Worm (Caenorhabditis elegans): ENCODE measurements around the gene C09F12.2.

Gene C09F12.2

DNA sequence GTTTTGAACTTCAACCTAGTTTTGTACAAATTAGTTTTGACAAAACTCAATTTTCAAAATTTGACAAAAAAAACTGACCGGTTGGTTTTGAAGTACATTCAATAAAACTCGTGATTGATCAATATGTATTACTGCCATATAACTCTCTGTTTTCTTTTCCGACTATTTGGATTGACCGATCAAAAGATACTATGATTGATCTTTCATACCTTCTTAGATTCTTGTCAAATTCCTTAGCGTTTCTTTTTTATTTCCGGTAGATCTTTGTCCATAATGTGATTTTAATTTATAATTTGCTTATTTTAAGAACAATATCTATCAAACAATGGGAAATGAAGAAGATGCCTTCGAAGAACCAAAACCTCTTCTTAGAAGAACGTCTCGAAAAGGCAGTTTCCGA, 41.4 kb upstream of the C09F12.2 start, which contains the start of gene F58A3.3:
Gene F58A3.3, plus strand, starts transcription at position 301 of the 400 bp plus-strand sequence.
- no peak for TF ChIP-seq lir-3 (tag; optimal IDR thresholded peaks at IDR 0.05; ENCODE audit: poor library complexity)
- TF ChIP-seq elt-2 (tag; optimal IDR thresholded peaks at IDR 0.05) = no peak
- no peak for TF ChIP-seq hlh-17 (GFP tag; optimal IDR thresholded peaks at IDR 0.05; ENCODE audit: borderline replicate concordance)
- TF ChIP-seq aly-2 (tag; optimal IDR thresholded peaks at IDR 0.05) = no peak
- TF ChIP-seq elt-3 (tag; optimal IDR thresholded peaks at IDR 0.05) = no peak
- TF ChIP-seq zip-4 (GFP tag; optimal IDR thresholded peaks at IDR 0.05) = no peak
- TF ChIP-seq swsn-7 (tag; optimal IDR thresholded peaks at IDR 0.05) = no peak
- TF ChIP-seq ceh-88 (GFP tag; IDR thresholded peaks at IDR 0.05) = no peak
- TF ChIP-seq lin-14 (GFP tag; optimal IDR thresholded peaks at IDR 0.05) = peak; percentile 19
- peak; percentile 2 for TF ChIP-seq blmp-1 (tag; optimal IDR thresholded peaks at IDR 0.05)
- no peak for TF ChIP-seq alr-1 (tag; optimal IDR thresholded peaks at IDR 0.05; ENCODE audit: borderline replicate concordance)
- TF ChIP-seq sptf-1 (tag; optimal IDR thresholded peaks at IDR 0.05) = no peak
- no peak for TF ChIP-seq ztf-11 (tag; optimal IDR thresholded peaks at IDR 0.05)
- no peak for TF ChIP-seq irx-1 (tag; optimal IDR thresholded peaks at IDR 0.05)

DNA sequence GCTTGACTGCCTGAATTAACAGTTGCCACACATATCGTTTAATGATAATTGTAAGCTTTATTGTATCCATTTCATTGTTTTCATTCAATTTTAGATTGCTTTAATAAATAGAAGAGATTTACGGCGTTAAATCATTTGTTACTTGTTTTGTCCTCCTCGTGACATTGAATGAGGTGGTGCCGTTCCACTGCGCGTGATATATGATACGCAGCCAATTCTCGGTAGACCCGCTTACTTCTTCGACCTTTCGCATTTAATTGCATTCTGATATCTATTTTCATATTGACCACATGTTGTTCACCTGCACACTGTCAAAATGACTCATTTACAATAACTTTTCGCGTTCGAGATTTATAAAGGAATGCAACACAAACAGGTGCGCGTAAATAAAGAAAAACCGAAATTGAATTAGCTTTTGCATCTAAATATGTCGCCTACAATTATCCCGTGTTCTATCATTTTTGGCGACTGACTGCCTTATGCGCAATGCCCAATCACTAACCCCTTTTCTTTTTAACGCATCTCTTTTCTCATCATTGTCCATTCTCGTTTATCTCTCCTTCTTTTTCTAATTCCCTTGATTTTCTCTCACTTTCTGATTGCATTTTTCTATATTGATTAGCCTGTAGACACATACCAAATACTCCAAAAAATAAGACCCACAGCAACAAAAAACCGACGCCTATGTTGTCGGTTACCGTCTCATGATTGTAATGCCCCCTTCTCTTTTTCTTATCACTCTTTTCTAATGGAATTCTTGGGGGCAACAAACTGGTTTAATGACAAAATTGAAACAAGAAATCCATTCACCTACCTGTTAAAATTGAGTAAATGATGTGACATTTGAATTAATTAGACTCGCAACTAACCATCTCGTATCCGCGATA, 39.1 kb upstream of the C09F12.2 start:
- TF ChIP-seq grh-1 (GFP tag; IDR thresholded peaks at IDR 0.05) (peak; percentile 86), elt-3 (tag; optimal IDR thresholded peaks at IDR 0.05) (peak in 4 of 6 experiments; percentile 45 to 84 (median 74)), ceh-90 (tag; optimal IDR thresholded peaks at IDR 0.05) (no peak), nhr-12 (tag; optimal IDR thresholded peaks at IDR 0.05) (no peak), fkh-4 (tag; optimal IDR thresholded peaks at IDR 0.05; ENCODE audit: borderline replicate concordance) (no peak), fkh-8 (tag; optimal IDR thresholded peaks at IDR 0.05) (no peak), pqm-1 (tag; optimal IDR thresholded peaks at IDR 0.05) (no peak), lin-14 (GFP tag; optimal IDR thresholded peaks at IDR 0.05) (peak; percentile 59), blmp-1 (tag; optimal IDR thresholded peaks at IDR 0.05) (peak; percentile 80), hlh-17 (GFP tag; optimal IDR thresholded peaks at IDR 0.05; ENCODE audit: borderline replicate concordance) (no peak), aha-1 (tag; optimal IDR thresholded peaks at IDR 0.05) (no peak), nhr-71 (tag; optimal IDR thresholded peaks at IDR 0.05) (peak; percentile 47), nhr-90 (tag; optimal IDR thresholded peaks at IDR 0.05; ENCODE audit: poor library complexity) (peak; percentile 27), elt-2 (tag; optimal IDR thresholded peaks at IDR 0.05) (no peak), isw-1 (GFP tag; IDR thresholded peaks at IDR 0.05) (no peak), pax-3 (tag; optimal IDR thresholded peaks at IDR 0.05) (no peak), nhr-20 (tag; optimal IDR thresholded peaks at IDR 0.05) (peak; percentile 48), mdl-1 (tag; optimal IDR thresholded peaks at IDR 0.05) (peak in 1 of 2 experiments; percentile 40), ceh-63 (GFP tag; optimal IDR thresholded peaks at IDR 0.05) (no peak), sptf-1 (tag; optimal IDR thresholded peaks at IDR 0.05) (no peak), lin-15B (tag; optimal IDR thresholded peaks at IDR 0.05) (no peak), ceh-82 (tag; optimal IDR thresholded peaks at IDR 0.05) (peak in 1 of 3 experiments; percentile 4), lsy-2 (tag; optimal IDR thresholded peaks at IDR 0.05) (peak in 1 of 2 experiments; percentile 51), nhr-47 (tag; optimal IDR thresholded peaks at IDR 0.05) (no peak), ceh-8 (GFP tag; optimal IDR thresholded peaks at IDR 0.05) (no peak), C16A3.4 (tag; optimal IDR thresholded peaks at IDR 0.05) (no peak), ceh-88 (GFP tag; IDR thresholded peaks at IDR 0.05) (no peak), nhr-237 (tag; optimal IDR thresholded peaks at IDR 0.05) (no peak), egl-13 (tag; optimal IDR thresholded peaks at IDR 0.05) (no peak), Y116A8C.19 (tag; optimal IDR thresholded peaks at IDR 0.05; ENCODE audit: borderline replicate concordance) (no peak), jun-1 (tag; optimal IDR thresholded peaks at IDR 0.05) (no peak), ces-1 (GFP tag; optimal IDR thresholded peaks at IDR 0.05) (no peak), zip-4 (GFP tag; optimal IDR thresholded peaks at IDR 0.05) (no peak), lir-3 (tag; optimal IDR thresholded peaks at IDR 0.05; ENCODE audit: poor library complexity) (no peak), alr-1 (tag; optimal IDR thresholded peaks at IDR 0.05; ENCODE audit: borderline replicate concordance) (no peak), ama-1 (optimal IDR thresholded peaks at IDR 0.05) (no peak), fkh-10 (GFP tag; optimal IDR thresholded peaks at IDR 0.05) (no peak), ets-5 (GFP tag; IDR thresholded peaks at IDR 0.05) (no peak), mef-2 (tag; optimal IDR thresholded peaks at IDR 0.05) (no peak), ztf-4 (tag; optimal IDR thresholded peaks at IDR 0.05) (no peak), F16B12.6 (tag; optimal IDR thresholded peaks at IDR 0.05) (no peak), unc-130 (tag; optimal IDR thresholded peaks at IDR 0.05) (no peak)
